Worm (Caenorhabditis elegans) whole organism, dauer: ENCODE results near the gene C35B1.2.

Experiments
- unc-62 ChIP-seq: sonication (generic microtip); optimal IDR thresholded peaks from 2 replicates; lab custom pipeline; 2017; ENCODE audit warnings: missing biosample characterization, missing genetic modification reagents, missing genetic modification characterization

The C35B1.2 gene

ce11 chrIV:4085787-4086262, at the start of gene C35B1.2:
TSS of gene C35B1.2 (plus strand) at chrIV:4086212.
- no peak for TF ChIP-seq unc-62 (GFP tag; lab: Kevin White, UChicago)

ce11 chrIV:4039984-4040383, 46.0 kb upstream of the C35B1.2 start, which contains the start of gene F35F11.2:
TSS of gene F35F11.2 (plus strand) at chrIV:4040284.
- TF ChIP-seq unc-62 (GFP tag; lab: Kevin White, UChicago) = no peak

- no peak for TF ChIP-seq unc-62 (GFP tag; lab: Kevin White, UChicago)
Measured at ce11 chrIV:4041006-4041405, 45.0 kb upstream of the C35B1.2 start.

ce11 chrIV:4042274-4042673, 43.7 kb upstream of the C35B1.2 start, which contains the start of gene cdc-73:
TSS of gene cdc-73 (plus strand) at chrIV:4042575.
- TF ChIP-seq unc-62 (GFP tag; lab: Kevin White, UChicago) = no peak

- TF ChIP-seq unc-62 (GFP tag; lab: Kevin White, UChicago) = no peak
Measured at ce11 chrIV:4047628-4048027, 38.4 kb upstream of the C35B1.2 start.

ce11 chrIV:4049398-4049998, 36.5 kb upstream of the C35B1.2 start, which contains the start of gene pcn-1:
TSS of gene pcn-1 (minus strand) at chrIV:4049448.
- no peak for TF ChIP-seq unc-62 (GFP tag; lab: Kevin White, UChicago)

- TF ChIP-seq unc-62 (GFP tag; lab: Kevin White, UChicago) = no peak
Measured at ce11 chrIV:4051539-4051938, 34.5 kb upstream of the C35B1.2 start, which contains the start of gene wrt-5. TSS of gene wrt-5 (minus strand) at chrIV:4051639.

ce11 chrIV:4052274-4052673, 33.7 kb upstream of the C35B1.2 start:
- no peak for TF ChIP-seq unc-62 (GFP tag; lab: Kevin White, UChicago)

ce11 chrIV:4053405-4053804, 32.6 kb upstream of the C35B1.2 start:
- TF ChIP-seq unc-62 (GFP tag; lab: Kevin White, UChicago) = no peak

ce11 chrIV:4055297-4055696, 30.7 kb upstream of the C35B1.2 start:
- TF ChIP-seq unc-62 (GFP tag; lab: Kevin White, UChicago) = no peak

- no peak for TF ChIP-seq unc-62 (GFP tag; lab: Kevin White, UChicago)
Measured at ce11 chrIV:4063573-4063972, 22.4 kb upstream of the C35B1.2 start, which contains the start of gene ilys-6. TSS of gene ilys-6 (minus strand) at chrIV:4063673.

- TF ChIP-seq unc-62 (GFP tag; lab: Kevin White, UChicago) = no peak
Measured at ce11 chrIV:4067336-4067735, 18.7 kb upstream of the C35B1.2 start.

ce11 chrIV:4068480-4068879, 17.5 kb upstream of the C35B1.2 start, which contains the start of gene fbxb-55:
TSS of gene fbxb-55 (plus strand) at chrIV:4068780.
- no peak for TF ChIP-seq unc-62 (GFP tag; lab: Kevin White, UChicago)

ce11 chrIV:4070810-4071209, 15.2 kb upstream of the C35B1.2 start:
- no peak for TF ChIP-seq unc-62 (GFP tag; lab: Kevin White, UChicago)

ce11 chrIV:4072027-4072426, 14.0 kb upstream of the C35B1.2 start, which contains the start of gene pqn-75:
TSS of gene pqn-75 (plus strand) at chrIV:4072327.
- no peak for TF ChIP-seq unc-62 (GFP tag; lab: Kevin White, UChicago)

- TF ChIP-seq unc-62 (GFP tag; lab: Kevin White, UChicago) = no peak
Measured at ce11 chrIV:4074610-4075009, 11.4 kb upstream of the C35B1.2 start, which contains the start of gene W03D2.9. TSS of gene W03D2.9 (minus strand) at chrIV:4074710.
